Fruit fly (Drosophila melanogaster): ENCODE results near the gene Ggamma30A.

The Ggamma30A gene

DNA sequence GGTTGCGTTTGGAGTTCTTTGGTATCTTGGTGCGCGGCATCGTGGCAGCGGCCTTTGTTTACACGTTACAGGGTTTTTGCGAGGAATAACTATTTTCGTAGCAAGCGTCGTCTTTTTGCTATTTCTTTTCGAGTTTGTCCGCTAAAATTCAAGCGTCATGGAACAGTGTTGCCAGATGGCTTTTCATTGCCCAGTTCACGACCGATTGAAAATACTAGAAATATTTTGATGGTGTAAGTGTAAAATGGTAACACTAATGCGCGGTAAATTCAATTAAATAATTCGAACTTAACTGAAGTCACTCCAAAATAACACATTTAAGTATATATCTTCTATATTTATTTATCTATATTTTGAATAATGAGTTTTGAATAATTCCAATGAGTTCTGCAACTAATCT lies 3.4 kb upstream of the Ggamma30A start, which contains the start of gene borr:
TSS of gene borr (minus strand) at position 172 of the 400 bp plus-strand sequence.
- TF ChIP-seq CG10669 (GFP tag; optimal IDR thresholded peaks at IDR 0.05) (no peak), Eip78C (GFP tag) (peak; percentile 22)

DNA sequence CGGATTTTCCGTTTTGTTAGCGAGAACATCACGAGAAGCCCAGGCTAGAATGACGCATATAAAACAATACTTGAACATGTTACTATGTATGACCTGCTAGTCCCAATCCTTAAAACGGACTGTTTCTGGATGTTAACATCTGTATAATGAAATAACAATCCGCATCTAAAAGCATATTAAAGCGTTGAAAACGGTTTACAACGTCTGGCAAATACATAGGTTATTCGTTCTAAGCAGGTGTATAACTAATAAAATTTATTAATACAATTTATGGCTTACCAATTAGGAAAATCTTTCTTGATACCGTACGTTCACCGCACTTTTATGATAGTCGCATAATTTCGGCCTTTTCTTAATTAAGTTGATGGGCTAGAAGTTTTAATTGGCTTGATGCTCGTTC lies 1.6 kb upstream of the Ggamma30A start, which contains the start of gene lectin-30A:
TSS of gene lectin-30A (minus strand) at position 101 of the 400 bp plus-strand sequence.
- TF ChIP-seq vri (GFP tag; optimal IDR thresholded peaks at IDR 0.05) (no peak), Hr4 (GFP tag; optimal IDR thresholded peaks at IDR 0.05) (no peak), CG6276 (GFP tag; optimal IDR thresholded peaks at IDR 0.05) (no peak), svp (GFP tag) (no peak), Smox (GFP tag; optimal IDR thresholded peaks at IDR 0.05) (no peak), CG32006 (GFP tag; optimal IDR thresholded peaks at IDR 0.05) (no peak), CG31627 (GFP tag; optimal IDR thresholded peaks at IDR 0.05) (no peak), achi (GFP tag; optimal IDR thresholded peaks at IDR 0.05) (no peak), topi (GFP tag; optimal IDR thresholded peaks at IDR 0.05) (no peak), Ets21C (GFP tag; optimal IDR thresholded peaks at IDR 0.05) (no peak)

DNA sequence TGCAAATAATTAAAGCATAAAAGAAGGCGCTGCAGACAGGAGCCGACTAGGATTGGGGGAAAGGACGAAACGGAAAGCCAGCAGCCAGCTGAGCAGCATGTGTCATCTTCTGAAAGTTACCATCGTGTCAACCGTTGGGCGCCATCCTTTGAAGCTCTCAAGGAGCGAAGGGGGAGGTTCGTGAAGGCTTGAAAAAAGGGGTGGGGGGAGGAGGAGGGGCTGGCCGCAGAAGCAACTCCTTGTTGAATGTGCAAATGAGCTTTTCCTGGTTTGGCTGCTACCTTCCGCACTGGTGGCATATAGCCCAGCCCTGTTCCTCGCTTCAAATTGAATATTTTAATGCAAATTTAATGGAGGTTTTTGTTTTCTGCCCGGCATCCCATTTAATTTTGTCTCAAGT lies 9.7 kb downstream of the Ggamma30A start:
- no peak for TF ChIP-seq dsx (GFP tag; optimal IDR thresholded peaks at IDR 0.05; ENCODE audit: poor library complexity, severe bottlenecking)
- TF ChIP-seq Gug (GFP tag; IDR thresholded peaks at IDR 0.05): no peak
- no peak for TF ChIP-seq CG6792 (GFP tag; optimal IDR thresholded peaks at IDR 0.05)

DNA sequence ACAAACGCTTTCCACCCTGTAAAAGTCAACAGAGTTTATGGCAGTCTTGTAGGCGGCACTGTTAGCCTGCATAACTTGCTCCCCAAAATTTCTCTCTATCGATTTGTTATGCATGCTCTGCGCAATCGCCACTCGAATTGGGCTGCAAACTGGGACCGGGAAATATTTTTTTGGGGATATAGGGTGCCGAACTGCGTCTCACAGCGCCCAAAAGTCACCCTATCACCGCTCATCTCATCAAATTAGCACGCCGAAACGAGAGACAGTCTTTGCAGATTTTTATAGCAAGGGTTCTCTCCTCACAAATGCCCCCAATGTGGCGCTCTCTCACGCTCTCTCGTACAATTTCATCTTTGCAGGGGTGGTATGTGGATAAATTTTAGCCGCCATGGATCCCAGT lies 15.7 kb downstream of the Ggamma30A start:
- TF ChIP-seq Gug (GFP tag; IDR thresholded peaks at IDR 0.05) (no peak), CG3032 (tag; optimal IDR thresholded peaks at IDR 0.05) (no peak), Ets96B (tag; optimal IDR thresholded peaks at IDR 0.05) (no peak), Hr39 (GFP tag; optimal IDR thresholded peaks at IDR 0.05) (no peak), cyc (GFP tag; optimal IDR thresholded peaks at IDR 0.05) (no peak), Ets21C (GFP tag; optimal IDR thresholded peaks at IDR 0.05) (no peak), Sox102F (GFP tag; optimal IDR thresholded peaks at IDR 0.05) (no peak), Sox14 (GFP tag; optimal IDR thresholded peaks at IDR 0.05) (no peak), Met (GFP tag; optimal IDR thresholded peaks at IDR 0.05) (no peak), CG10631 (GFP tag; optimal IDR thresholded peaks at IDR 0.05) (no peak), CG6792 (GFP tag; optimal IDR thresholded peaks at IDR 0.05) (no peak), fd85E (GFP tag; optimal IDR thresholded peaks at IDR 0.05) (no peak), achi (GFP tag; optimal IDR thresholded peaks at IDR 0.05) (no peak), Hr38 (GFP tag; optimal IDR thresholded peaks at IDR 0.05) (no peak)

DNA sequence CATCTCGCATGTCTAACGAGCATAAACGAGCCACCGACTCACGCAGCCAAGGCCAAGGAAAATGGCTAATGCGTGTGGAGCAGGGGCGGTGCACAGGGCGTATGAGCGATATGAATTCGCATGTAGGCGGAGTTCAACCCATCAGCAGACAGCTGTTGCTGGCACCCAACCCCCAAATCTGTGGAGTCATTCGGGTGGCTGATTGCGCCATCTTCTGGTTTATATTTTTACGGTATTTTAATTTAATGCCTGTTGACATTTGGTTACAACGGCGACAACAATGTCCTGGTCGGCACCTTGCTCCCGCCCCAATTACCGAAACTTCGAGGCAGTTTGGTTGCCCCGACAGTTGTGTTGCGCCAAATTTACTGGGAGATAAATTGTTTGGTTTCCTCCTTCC lies 64.7 kb downstream of the Ggamma30A start:
- TF ChIP-seq Hr4 (GFP tag; optimal IDR thresholded peaks at IDR 0.05) (no peak), CG11762 (GFP tag; optimal IDR thresholded peaks at IDR 0.05; ENCODE audit: insufficient read depth) (no peak), Sox15 (GFP tag; optimal IDR thresholded peaks at IDR 0.05) (no peak), CG6792 (GFP tag; optimal IDR thresholded peaks at IDR 0.05) (no peak), Hr39 (GFP tag; optimal IDR thresholded peaks at IDR 0.05) (no peak), CG15336 (GFP tag; IDR thresholded peaks at IDR 0.05) (no peak), CG8119 (GFP tag; IDR thresholded peaks at IDR 0.05) (no peak), CG34406 (GFP tag; optimal IDR thresholded peaks at IDR 0.05) (no peak), fd85E (GFP tag; optimal IDR thresholded peaks at IDR 0.05) (no peak), Blimp-1 (GFP tag; optimal IDR thresholded peaks at IDR 0.05) (no peak), CG3032 (tag; optimal IDR thresholded peaks at IDR 0.05) (no peak), cyc (GFP tag; optimal IDR thresholded peaks at IDR 0.05) (no peak), Ets96B (tag; optimal IDR thresholded peaks at IDR 0.05) (no peak), Sox14 (GFP tag; optimal IDR thresholded peaks at IDR 0.05) (no peak), topi (GFP tag; optimal IDR thresholded peaks at IDR 0.05) (no peak), Sox102F (GFP tag; optimal IDR thresholded peaks at IDR 0.05) (no peak), CG3919 (GFP tag; optimal IDR thresholded peaks at IDR 0.05) (no peak)

DNA sequence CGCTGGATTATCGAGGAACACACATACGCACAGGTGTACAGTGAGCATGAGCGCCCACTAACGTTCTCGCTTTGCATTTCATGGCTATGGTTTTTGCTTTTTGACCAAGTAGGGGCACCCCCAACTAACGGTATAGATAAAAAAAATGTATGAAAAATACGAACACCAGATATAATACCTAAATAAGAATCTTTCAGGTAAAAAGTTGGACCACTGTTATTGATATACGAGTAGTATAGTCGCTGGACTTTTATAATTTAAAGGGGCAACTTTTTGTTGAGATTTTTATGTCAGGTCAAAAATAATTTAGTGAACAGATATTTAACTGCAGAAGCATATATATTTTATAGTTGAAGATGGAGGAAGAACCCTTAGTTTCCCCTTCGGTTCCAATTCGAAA lies 71.1 kb downstream of the Ggamma30A start, which contains the start of gene CG17005:
TSS of gene CG17005 (plus strand) at position 301 of the 400 bp plus-strand sequence.
- TF ChIP-seq Ets96B (tag; optimal IDR thresholded peaks at IDR 0.05) (no peak), lz (GFP tag; optimal IDR thresholded peaks at IDR 0.05) (no peak), fd59A (GFP tag; optimal IDR thresholded peaks at IDR 0.05) (no peak), Smox (GFP tag; optimal IDR thresholded peaks at IDR 0.05) (no peak), CG7368 (GFP tag; optimal IDR thresholded peaks at IDR 0.05) (no peak)
